Worm (Caenorhabditis elegans) whole organism, L3 larva: Measurements from ENCODE around the gene R52.5.

ENCODE experiments used
- R02D3.7 ChIP-seq: fragments of 150-350 bp; optimal IDR thresholded peaks from 2 replicates; lab custom pipeline; 2014; ENCODE audit warnings: missing biosample characterization, missing genetic modification characterization
- lin-39 ChIP-seq: fragments of 150-350 bp; optimal IDR thresholded peaks from 2 replicates; lab custom pipeline; 2018; ENCODE audit warnings: missing biosample characterization, missing genetic modification reagents, missing genetic modification characterization
- tbx-2 ChIP-seq: sonication (generic microtip); optimal IDR thresholded peaks from 2 replicates; lab custom pipeline; 2016; ENCODE audit warnings: mild to moderate bottlenecking, missing genetic modification characterization, missing compliant biosample characterization

- TF ChIP-seq tbx-2, result no peak
- TF ChIP-seq lin-39 (tag; lab: Kevin White, UChicago), result no peak
- no peak for TF ChIP-seq R02D3.7 (tag; lab: Kevin White, UChicago)
These were observed 35.7 kb upstream of the R52.5 start, which contains the start of gene C40A11.6 for ce11 chrII:2145566-2145965.
